Worm (Caenorhabditis elegans) whole organism, L4/young adult: ENCODE results near the gene sdz-21.

Experiments used
- dao-5 ChIP-seq: sonication (generic microtip); optimal IDR thresholded peaks from 2 replicates; lab custom pipeline; 2016; ENCODE audit warnings: missing genotype, missing genetic modification characterization, moderate library complexity, missing compliant biosample characterization
- him-1 ChIP-seq: sonication (generic microtip); optimal IDR thresholded peaks from 2 replicates; lab custom pipeline; 2016; ENCODE audit warnings: missing genotype, missing genetic modification reagents, missing genetic modification characterization, missing compliant biosample characterization

- TF ChIP-seq him-1 (tag; lab: Kevin White, UChicago) (no peak), dao-5 (no peak)
Observed at ce11 chrIII:5691826-5692225, 35.0 kb upstream of the sdz-21 start.
